Fruit fly (Drosophila melanogaster) whole organism, prepupa: ENCODE measurements around the gene tna.

Experiments
- Blimp-1 ChIP-seq: fragments of 200-800 bp; sonication (Bioruptor generic); optimal IDR thresholded peaks from 3 replicates; lab custom pipeline; 2017; ENCODE audit warnings: missing biosample characterization, missing genetic modification characterization, mild to moderate bottlenecking, moderate library complexity, missing genetic modification reagents
- CG10631 ChIP-seq: fragments of 200-800 bp; sonication (Bioruptor generic); optimal IDR thresholded peaks from 2 replicates; lab custom pipeline; 2016; ENCODE audit warnings: missing biosample characterization, missing genetic modification characterization
- CG10669 ChIP-seq: fragments of 200-800 bp; sonication (Bioruptor generic); optimal IDR thresholded peaks from 3 replicates; lab custom pipeline; 2018; ENCODE audit warnings: missing biosample characterization, mild to moderate bottlenecking, missing genetic modification characterization, moderate library complexity
- CG11294 ChIP-seq: fragments of 200-800 bp; sonication (Bioruptor generic); IDR thresholded peaks from 2 replicates; pipeline ENCODE4 v1.3.6; 2022; ENCODE audit warnings: missing biosample characterization, missing genetic modification characterization
- CG11902 ChIP-seq: fragments of 200-800 bp; sonication (Bioruptor generic); optimal IDR thresholded peaks from 3 replicates; lab custom pipeline; 2016; ENCODE audit warnings: missing biosample characterization, missing genetic modification characterization
- CG15336 ChIP-seq: fragments of 200-800 bp; sonication (Bioruptor generic); IDR thresholded peaks from 2 replicates; pipeline ENCODE4 v1.3.6; 2022; ENCODE audit warnings: missing biosample characterization, missing genetic modification characterization
- CG1621 ChIP-seq: fragments of 200-800 bp; sonication (Bioruptor generic); optimal IDR thresholded peaks from 3 replicates; lab custom pipeline; 2018; ENCODE audit warnings: missing biosample characterization, mild to moderate bottlenecking, missing genetic modification characterization
- CG16779 ChIP-seq: fragments of 200-800 bp; sonication (Bioruptor generic); optimal IDR thresholded peaks from 3 replicates; lab custom pipeline; 2017; ENCODE audit warnings: missing biosample characterization, mild to moderate bottlenecking, missing genetic modification characterization
- CG3032 ChIP-seq: fragments of 200-800 bp; optimal IDR thresholded peaks from 2 replicates; lab custom pipeline; 2019; ENCODE audit warnings: missing biosample characterization, mild to moderate bottlenecking, missing genetic modification characterization, moderate library complexity
- CG31627 ChIP-seq: fragments of 200-800 bp; sonication (Bioruptor generic); optimal IDR thresholded peaks from 3 replicates; lab custom pipeline; 2016; ENCODE audit warnings: missing biosample characterization, missing genetic modification characterization
- CG32006 ChIP-seq: fragments of 200-800 bp; sonication (Bioruptor generic); optimal IDR thresholded peaks from 3 replicates; lab custom pipeline; 2017; ENCODE audit warnings: missing biosample characterization, mild to moderate bottlenecking, missing genetic modification characterization
- CG34406 ChIP-seq: fragments of 200-800 bp; sonication (Bioruptor generic); optimal IDR thresholded peaks from 3 replicates; lab custom pipeline; 2016; ENCODE audit warnings: missing biosample characterization, missing genetic modification characterization
- CG3919 ChIP-seq: fragments of 200-800 bp; sonication (Bioruptor generic); optimal IDR thresholded peaks from 3 replicates; lab custom pipeline; 2016; ENCODE audit warnings: missing biosample characterization, missing genetic modification characterization
- CG4318 ChIP-seq: fragments of 200-800 bp; sonication (Bioruptor generic); optimal IDR thresholded peaks from 3 replicates; lab custom pipeline; 2017; ENCODE audit warnings: missing biosample characterization, mild to moderate bottlenecking, missing genetic modification characterization
- CG6163 ChIP-seq: fragments of 200-800 bp; sonication (Bioruptor generic); IDR thresholded peaks from 3 replicates; pipeline ENCODE4 v1.3.6; 2022; ENCODE audit warnings: missing biosample characterization, missing genetic modification characterization
- CG6276 ChIP-seq: fragments of 200-800 bp; sonication (Bioruptor generic); optimal IDR thresholded peaks from 2 replicates; lab custom pipeline; 2017; ENCODE audit warnings: missing biosample characterization, mild to moderate bottlenecking, missing genetic modification characterization
- CG6792 ChIP-seq: fragments of 200-800 bp; sonication (Bioruptor generic); optimal IDR thresholded peaks from 3 replicates; lab custom pipeline; 2016; ENCODE audit warnings: missing biosample characterization, missing genetic modification characterization
- CG6808 ChIP-seq: fragments of 200-800 bp; sonication (Bioruptor generic); optimal IDR thresholded peaks from 3 replicates; lab custom pipeline; 2017; ENCODE audit warnings: missing biosample characterization, missing genetic modification characterization, mild to moderate bottlenecking, moderate library complexity, missing genetic modification reagents
- CG8319 ChIP-seq: fragments of 200-800 bp; sonication (Bioruptor generic); optimal IDR thresholded peaks from 3 replicates; lab custom pipeline; 2016; ENCODE audit warnings: missing biosample characterization, missing genetic modification characterization
- CG8632 ChIP-seq: fragments of 200-800 bp; sonication (Bioruptor generic); optimal IDR thresholded peaks from 3 replicates; lab custom pipeline; 2016; ENCODE audit warnings: missing biosample characterization, missing genetic modification characterization
- CG9139 ChIP-seq: fragments of 200-800 bp; sonication (Bioruptor generic); optimal IDR thresholded peaks from 3 replicates; lab custom pipeline; 2017; ENCODE audit warnings: missing biosample characterization, mild to moderate bottlenecking, missing genetic modification characterization
- Eip75B ChIP-seq: fragments of 200-800 bp; sonication (Bioruptor generic); optimal IDR thresholded peaks from 3 replicates; lab custom pipeline; 2016; ENCODE audit warnings: missing biosample characterization, missing genetic modification characterization
- Eip78C ChIP-seq: fragments of 200-800 bp; sonication (Bioruptor generic); peaks from one replicate; lab custom pipeline; 2016; ENCODE audit warnings: missing biosample characterization, missing genetic modification characterization
- Eip93F ChIP-seq: fragments of 200-800 bp; sonication (Bioruptor generic); optimal IDR thresholded peaks from 2 replicates; lab custom pipeline; 2016; ENCODE audit warnings: missing biosample characterization, mild to moderate bottlenecking, missing genetic modification characterization
- Ets21C ChIP-seq: fragments of 200-800 bp; sonication (Bioruptor generic); optimal IDR thresholded peaks from 3 replicates; lab custom pipeline; 2016; ENCODE audit warnings: missing biosample characterization, missing genetic modification characterization
- Ets96B ChIP-seq: fragments of 200-800 bp; optimal IDR thresholded peaks from 2 replicates; lab custom pipeline; 2019; ENCODE audit warnings: missing biosample characterization, mild to moderate bottlenecking, missing genetic modification characterization, moderate library complexity
- Gug ChIP-seq: fragments of 200-800 bp; sonication (Bioruptor generic); IDR thresholded peaks from 2 replicates; pipeline ENCODE4 v1.3.6; 2022; ENCODE audit warnings: missing biosample characterization, missing genetic modification characterization
- Hr38 ChIP-seq: sonication (Bioruptor generic); optimal IDR thresholded peaks from 2 replicates; lab custom pipeline; 2016; ENCODE audit warnings: missing biosample characterization, missing genetic modification characterization
- Hr39 ChIP-seq: fragments of 200-800 bp; sonication (Bioruptor generic); optimal IDR thresholded peaks from 2 replicates; lab custom pipeline; 2016; ENCODE audit warnings: missing biosample characterization, missing genetic modification characterization
- Lpt ChIP-seq: fragments of 200-800 bp; sonication (Bioruptor generic); optimal IDR thresholded peaks from 3 replicates; lab custom pipeline; 2016; ENCODE audit warnings: missing biosample characterization, missing genetic modification characterization
- Met ChIP-seq: fragments of 200-800 bp; sonication (Bioruptor generic); optimal IDR thresholded peaks from 3 replicates; lab custom pipeline; 2016; ENCODE audit warnings: missing biosample characterization, missing genetic modification characterization
- OdsH ChIP-seq: fragments of 200-800 bp; sonication (Bioruptor generic); optimal IDR thresholded peaks from 3 replicates; lab custom pipeline; 2016; ENCODE audit warnings: missing biosample characterization, missing genetic modification characterization
- Smox ChIP-seq: fragments of 200-800 bp; sonication (Bioruptor generic); optimal IDR thresholded peaks from 3 replicates; lab custom pipeline; 2016; ENCODE audit warnings: missing biosample characterization, missing genetic modification characterization
- Sox102F ChIP-seq: fragments of 200-800 bp; sonication (Bioruptor generic); optimal IDR thresholded peaks from 2 replicates; lab custom pipeline; 2016; ENCODE audit warnings: missing biosample characterization, mild to moderate bottlenecking, missing genetic modification characterization
- Sox14 ChIP-seq: fragments of 200-800 bp; sonication (Bioruptor generic); optimal IDR thresholded peaks from 3 replicates; lab custom pipeline; 2016; ENCODE audit warnings: missing biosample characterization, missing genetic modification characterization
- Sox15 ChIP-seq: fragments of 200-800 bp; sonication (Bioruptor generic); optimal IDR thresholded peaks from 3 replicates; lab custom pipeline; 2016; ENCODE audit warnings: missing biosample characterization, missing genetic modification characterization
- acj6 ChIP-seq: fragments of 200-800 bp; sonication (Bioruptor generic); optimal IDR thresholded peaks from 3 replicates; lab custom pipeline; 2016; ENCODE audit warnings: missing biosample characterization, missing genetic modification characterization
- cyc ChIP-seq: fragments of 200-800 bp; sonication (Bioruptor generic); optimal IDR thresholded peaks from 3 replicates; lab custom pipeline; 2016; ENCODE audit warnings: missing biosample characterization, missing genetic modification characterization
- dac ChIP-seq: fragments of 200-800 bp; sonication (Bioruptor generic); optimal IDR thresholded peaks from 2 replicates; lab custom pipeline; 2017; ENCODE audit warnings: missing biosample characterization, mild to moderate bottlenecking, missing genetic modification characterization
- dsx ChIP-seq: fragments of 200-800 bp; optimal IDR thresholded peaks from 3 replicates; lab custom pipeline; 2019; ENCODE audit warnings: missing biosample characterization, mild to moderate bottlenecking, missing genetic modification characterization, moderate library complexity; ENCODE audit not compliant: poor library complexity, severe bottlenecking
- esn ChIP-seq: fragments of 200-800 bp; sonication (Bioruptor generic); optimal IDR thresholded peaks from 2 replicates; lab custom pipeline; 2016; ENCODE audit warnings: missing biosample characterization, mild to moderate bottlenecking, missing genetic modification characterization, moderate library complexity
- fd59A ChIP-seq: fragments of 200-800 bp; sonication (Bioruptor generic); optimal IDR thresholded peaks from 2 replicates; lab custom pipeline; 2017; ENCODE audit warnings: missing biosample characterization, mild to moderate bottlenecking, missing genetic modification characterization, missing genetic modification reagents
- fd85E ChIP-seq: fragments of 200-800 bp; sonication (Bioruptor generic); optimal IDR thresholded peaks from 3 replicates; lab custom pipeline; 2016; ENCODE audit warnings: missing biosample characterization, missing genetic modification characterization
- fkh ChIP-seq: fragments of 200-800 bp; sonication (Bioruptor generic); optimal IDR thresholded peaks from 3 replicates; lab custom pipeline; 2017; ENCODE audit warnings: missing biosample characterization, mild to moderate bottlenecking, missing genetic modification characterization, moderate library complexity
- lz ChIP-seq: fragments of 200-800 bp; sonication (Bioruptor generic); optimal IDR thresholded peaks from 3 replicates; lab custom pipeline; 2016; ENCODE audit warnings: missing biosample characterization, missing genetic modification characterization
- net ChIP-seq: fragments of 200-800 bp; sonication (Bioruptor generic); optimal IDR thresholded peaks from 3 replicates; lab custom pipeline; 2016; ENCODE audit warnings: missing biosample characterization, missing genetic modification characterization
- pdm3 ChIP-seq: fragments of 200-800 bp; sonication (Bioruptor generic); optimal IDR thresholded peaks from 3 replicates; lab custom pipeline; 2016; ENCODE audit warnings: missing biosample characterization, missing genetic modification characterization
- salr ChIP-seq, 2 experiments: fragments of 200-800 bp; sonication (Bioruptor generic); optimal IDR thresholded peaks; 3 replicates each; lab custom pipeline; 2016 to 2018; ENCODE audit warnings: missing biosample characterization in 2 of 2, missing genetic modification characterization in 2 of 2, mild to moderate bottlenecking in 1 of 2
- svp ChIP-seq: fragments of 200-800 bp; sonication (Bioruptor generic); peaks from one replicate; lab custom pipeline; 2016; ENCODE audit warnings: missing biosample characterization, missing genetic modification characterization
- vri ChIP-seq: fragments of 200-800 bp; sonication (Bioruptor generic); optimal IDR thresholded peaks from 3 replicates; lab custom pipeline; 2016; ENCODE audit warnings: missing biosample characterization, mild to moderate bottlenecking, missing genetic modification characterization

The tna gene

dm6 chr3L:10899087-10899511 is 63.8 kb downstream of the tna start, which contains the start of gene Aps (continued):
- TF ChIP-seq cyc (GFP tag; lab: Kevin White, UChicago) (peak; percentile 49), dsx (GFP tag; lab: Kevin White, UChicago) (no peak), CG9139 (GFP tag; lab: Kevin White, UChicago) (no peak), pdm3 (GFP tag; lab: Kevin White, UChicago) (peak; percentile 32), Hr39 (GFP tag; lab: Kevin White, UChicago) (peak; percentile 62), Hr38 (GFP tag; lab: Kevin White, UChicago) (no peak), CG1621 (tag; lab: Kevin White, UChicago) (no peak), fkh (GFP tag; lab: Kevin White, UChicago) (no peak)

DNA sequence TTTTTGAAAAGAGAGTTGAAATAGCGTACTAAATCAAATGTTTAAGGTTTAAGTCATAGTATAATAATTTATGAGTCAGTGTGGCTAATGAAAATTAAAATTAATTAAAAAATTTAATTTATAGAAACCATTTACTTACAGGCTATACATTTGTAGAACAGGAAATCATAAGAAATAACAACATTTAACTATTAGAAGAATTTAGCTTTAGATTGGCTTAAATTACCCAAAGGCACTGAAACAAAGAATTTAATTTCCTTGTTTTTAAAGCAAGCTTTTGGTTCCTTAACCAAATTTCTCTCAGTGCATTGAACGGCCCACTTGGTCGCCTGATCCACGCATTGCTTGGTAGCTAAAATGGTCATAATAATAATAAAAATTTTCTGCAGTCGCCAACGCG is 68.1 kb downstream of the tna start:
- TF ChIP-seq CG10631 (GFP tag; lab: Kevin White, UChicago) (peak; percentile 38), vri (GFP tag; lab: Kevin White, UChicago) (no peak), Ets21C (GFP tag; lab: Kevin White, UChicago) (no peak), Gug (no peak), Ets96B (tag; lab: Kevin White, UChicago) (peak; percentile 11), CG1621 (tag; lab: Kevin White, UChicago) (no peak), Hr39 (GFP tag; lab: Kevin White, UChicago) (no peak), CG6276 (GFP tag; lab: Kevin White, UChicago) (peak; percentile 61), CG10669 (GFP tag; lab: Kevin White, UChicago) (peak; percentile 12), net (GFP tag; lab: Kevin White, UChicago) (no peak), Eip75B (GFP tag; lab: Kevin White, UChicago) (no peak), fd59A (GFP tag; lab: Kevin White, UChicago) (no peak), Hr38 (GFP tag; lab: Kevin White, UChicago) (no peak), CG34406 (GFP tag; lab: Kevin White, UChicago) (no peak), Lpt (GFP tag; lab: Kevin White, UChicago) (peak; percentile 13), salr (GFP tag; optimal IDR thresholded peaks at IDR 0.05; lab: Kevin White, UChicago) (peak in 1 of 2 experiments; percentile 37), Sox102F (GFP tag; lab: Kevin White, UChicago) (no peak), Sox15 (GFP tag; lab: Kevin White, UChicago) (no peak), Met (GFP tag; lab: Kevin White, UChicago) (no peak), CG32006 (peak; percentile 76), CG8632 (no peak), svp (GFP tag; lab: Kevin White, UChicago) (peak; percentile 68), CG6163 (GFP tag; lab: Robert Waterston, UW) (no peak; the same call in 2 of the 3 replicates), CG11294 (GFP tag; lab: Robert Waterston, UW) (no peak), fd85E (GFP tag; lab: Kevin White, UChicago) (no peak), Smox (no peak), Eip93F (GFP tag; lab: Kevin White, UChicago) (no peak), dac (peak; percentile 16), acj6 (GFP tag; lab: Kevin White, UChicago) (peak; percentile 23), CG31627 (no peak), CG9139 (GFP tag; lab: Kevin White, UChicago) (no peak), CG6808 (GFP tag; lab: Kevin White, UChicago) (no peak), CG8319 (GFP tag; lab: Kevin White, UChicago) (no peak), CG11902 (no peak), OdsH (GFP tag; lab: Kevin White, UChicago) (peak; percentile 32), Eip78C (GFP tag; lab: Kevin White, UChicago) (peak; percentile 80), lz (GFP tag; lab: Kevin White, UChicago) (no peak), CG15336 (GFP tag; lab: Robert Waterston, UW) (no peak; the same call in none of the 2 replicates), dsx (GFP tag; lab: Kevin White, UChicago) (no peak), CG6792 (GFP tag; lab: Kevin White, UChicago) (no peak), CG16779 (peak; percentile 13), Blimp-1 (GFP tag; lab: Kevin White, UChicago) (no peak), CG3919 (no peak), CG3032 (peak; percentile 37), Sox14 (GFP tag; lab: Kevin White, UChicago) (no peak), CG4318 (GFP tag; lab: Kevin White, UChicago) (peak; percentile 54), esn (GFP tag; lab: Kevin White, UChicago) (peak; percentile 27)
